Worm (Caenorhabditis elegans): ENCODE measurements around the gene bli-5.

The bli-5 gene

DNA sequence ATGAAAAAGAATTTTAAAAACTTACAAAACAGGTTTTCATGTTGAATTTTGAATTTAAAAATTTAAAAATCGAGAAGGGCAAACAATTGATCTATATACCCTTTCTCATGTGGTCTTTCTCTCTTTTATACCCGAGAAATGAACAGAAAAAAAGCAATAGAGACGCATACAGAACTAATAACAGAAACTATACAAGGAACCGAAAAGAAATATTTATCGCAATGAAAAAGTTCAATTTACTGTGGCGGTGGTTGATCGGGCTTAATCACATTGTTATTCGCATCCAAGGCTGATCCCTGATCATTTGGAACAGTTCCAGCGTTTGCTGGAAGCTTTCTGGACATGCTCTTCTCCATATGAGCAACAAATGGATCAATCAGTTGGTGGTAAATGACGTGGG lies 51.3 kb downstream of the bli-5 start, which contains the start of gene T03F6.10:
Gene T03F6.10, minus strand, starts transcription at position 101 of the 400 bp plus-strand sequence.
- TF ChIP-seq ceh-82 (tag; optimal IDR thresholded peaks at IDR 0.05) (no peak), aha-1 (tag) (peak; percentile 44)

Measured in whole organism, L4 larva.